Worm (Caenorhabditis elegans): ENCODE results near the gene srb-3.

srb-3 gene

DNA sequence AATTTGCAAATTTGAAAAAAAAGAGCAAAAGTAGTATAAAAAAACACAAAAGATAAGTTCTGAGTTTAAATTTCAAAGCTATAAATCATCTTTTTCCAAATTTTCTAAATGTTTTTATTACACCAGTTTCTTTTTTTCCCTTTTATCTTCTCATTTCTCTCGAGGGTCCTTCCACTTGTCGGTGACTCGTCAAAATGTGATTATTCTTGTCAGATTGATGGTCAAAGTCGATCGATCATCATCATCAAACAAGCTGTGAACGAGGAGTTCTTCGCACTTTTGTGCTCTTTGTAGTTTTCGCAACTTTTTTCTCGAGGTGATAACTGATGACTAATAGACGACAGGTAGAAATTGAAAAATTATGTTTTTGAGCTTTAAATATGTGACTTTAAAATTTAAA is 46.0 kb downstream of the srb-3 start:
- TF ChIP-seq him-1 (tag; optimal IDR thresholded peaks at IDR 0.05), result no peak
- TF ChIP-seq W03F9.2 (tag; optimal IDR thresholded peaks at IDR 0.05), result no peak
- no peak for TF ChIP-seq dao-5 (tag; optimal IDR thresholded peaks at IDR 0.05)

DNA sequence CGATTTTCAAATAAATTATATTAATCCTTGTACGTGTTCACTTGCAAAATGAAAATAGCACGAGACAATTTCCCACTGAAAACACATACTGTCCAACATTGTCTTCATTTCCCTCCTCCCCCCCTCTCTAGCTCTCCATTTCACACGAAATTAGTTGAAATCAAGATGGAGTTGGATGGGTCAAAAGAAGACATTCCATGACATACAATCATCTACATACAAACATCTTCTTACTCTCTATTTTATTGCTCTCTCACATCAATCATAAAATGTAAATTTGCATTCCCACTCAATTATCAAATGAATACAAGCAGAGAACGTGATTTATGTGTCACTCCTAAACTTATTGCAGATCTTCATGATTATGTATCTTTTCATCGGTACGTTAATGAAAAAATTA is 50.9 kb downstream of the srb-3 start, which contains the start of gene srsy-1:
TSS of gene srsy-1 (plus strand) at position 301 of the 400 bp plus-strand sequence.
- TF ChIP-seq W03F9.2 (tag; optimal IDR thresholded peaks at IDR 0.05) (no peak), dao-5 (tag; optimal IDR thresholded peaks at IDR 0.05) (no peak), him-1 (tag; optimal IDR thresholded peaks at IDR 0.05) (no peak)

Data from whole organism, L4/young adult.